Fruit fly (Drosophila melanogaster) ovary, adult (tissue): Measurements from ENCODE around the gene Pex14.

ENCODE experiments used
- CG17801 ChIP-seq: fragments of 200-800 bp; optimal IDR thresholded peaks from 2 replicates; lab custom pipeline; 2019; ENCODE audit warnings: missing biosample characterization, mild to moderate bottlenecking, missing genetic modification characterization, moderate library complexity; ENCODE audit not compliant: partially characterized antibody

The Pex14 gene

dm6 chr3L:20792693-20793092 is 14.1 kb downstream of the Pex14 start, which contains the start of gene Six4:
TSS of gene Six4 (minus strand) at chr3L:20792777.
- no peak for TF ChIP-seq CG17801 (GFP tag; lab: Kevin White, UChicago)

dm6 chr3L:20796757-20797156 is 18.2 kb downstream of the Pex14 start:
- TF ChIP-seq CG17801 (GFP tag; lab: Kevin White, UChicago) = no peak

DNA sequence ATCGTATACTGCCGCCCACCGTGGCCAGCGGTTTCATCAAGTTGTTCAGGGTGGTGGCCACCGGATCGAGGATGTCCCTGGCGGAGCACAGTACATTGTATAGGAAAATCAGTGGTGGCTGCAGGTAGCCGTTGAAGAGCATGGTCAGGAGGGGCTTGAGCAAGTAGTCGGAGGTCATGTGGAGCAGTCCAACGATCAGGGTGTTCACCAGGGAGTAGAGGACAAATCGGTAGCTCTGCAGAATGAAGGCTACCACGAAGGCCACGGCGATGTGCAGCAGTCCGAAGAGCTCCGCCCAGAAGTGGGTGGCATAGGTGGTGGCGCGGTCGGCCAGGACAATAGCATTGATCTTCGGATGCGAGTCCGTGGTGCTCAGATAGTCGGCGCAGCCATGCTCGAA is 18.8 kb downstream of the Pex14 start:
- no peak for TF ChIP-seq CG17801 (GFP tag; lab: Kevin White, UChicago)

DNA sequence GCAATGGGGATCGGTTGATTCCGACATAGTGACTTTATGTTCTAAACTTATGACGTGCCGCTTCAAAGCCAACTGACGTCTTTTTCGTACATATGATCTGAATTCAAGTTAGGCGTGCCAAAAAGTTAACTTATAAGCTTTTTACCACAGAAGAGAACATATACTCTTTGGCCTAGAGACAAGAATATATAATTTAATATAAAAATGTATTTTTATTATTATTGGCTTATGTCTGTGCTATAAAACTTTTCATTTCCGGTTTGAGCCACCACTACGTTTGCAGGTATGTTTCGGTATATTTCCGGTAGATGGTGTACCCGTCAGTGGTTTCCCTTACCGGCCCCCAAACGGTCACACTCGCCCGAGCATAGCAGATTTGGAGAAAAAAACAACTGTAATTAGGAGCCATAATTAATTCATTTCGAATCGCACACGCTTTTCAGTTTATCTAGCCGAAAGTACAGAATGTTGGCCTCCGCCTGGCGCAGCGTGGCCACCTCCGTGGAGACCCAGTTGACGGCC is 19.8 kb downstream of the Pex14 start, which contains the start of the genes CG3698 and tzn:
TSS of gene CG3698 (minus strand) at position 51 of the 522 bp plus-strand sequence.
TSS of gene tzn (plus strand) at position 321 of the 522 bp plus-strand sequence.
- peak; percentile 80 for TF ChIP-seq CG17801 (GFP tag; lab: Kevin White, UChicago)

DNA sequence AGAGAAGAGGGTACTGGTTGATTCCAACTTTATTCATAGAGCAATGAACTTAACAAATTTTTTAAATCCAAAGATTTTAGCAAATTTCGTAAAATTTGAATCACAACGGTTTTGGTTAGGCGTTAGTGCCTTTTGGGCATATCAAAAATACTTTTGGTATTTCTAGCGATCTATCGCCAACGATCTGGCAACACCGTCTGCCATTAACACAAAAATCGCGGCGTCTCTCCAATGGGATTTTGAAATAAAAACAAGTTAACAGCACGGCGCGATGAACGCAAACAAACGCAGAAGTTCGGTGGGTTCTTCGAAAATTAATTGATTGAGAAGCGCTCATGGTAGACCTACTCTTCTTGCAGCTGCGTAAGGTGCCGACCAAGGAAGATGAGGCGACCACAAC is 21.6 kb downstream of the Pex14 start, which contains the start of gene Spc105R:
TSS of gene Spc105R (plus strand) at position 203 of the 400 bp plus-strand sequence.
- no peak for TF ChIP-seq CG17801 (GFP tag; lab: Kevin White, UChicago)

DNA sequence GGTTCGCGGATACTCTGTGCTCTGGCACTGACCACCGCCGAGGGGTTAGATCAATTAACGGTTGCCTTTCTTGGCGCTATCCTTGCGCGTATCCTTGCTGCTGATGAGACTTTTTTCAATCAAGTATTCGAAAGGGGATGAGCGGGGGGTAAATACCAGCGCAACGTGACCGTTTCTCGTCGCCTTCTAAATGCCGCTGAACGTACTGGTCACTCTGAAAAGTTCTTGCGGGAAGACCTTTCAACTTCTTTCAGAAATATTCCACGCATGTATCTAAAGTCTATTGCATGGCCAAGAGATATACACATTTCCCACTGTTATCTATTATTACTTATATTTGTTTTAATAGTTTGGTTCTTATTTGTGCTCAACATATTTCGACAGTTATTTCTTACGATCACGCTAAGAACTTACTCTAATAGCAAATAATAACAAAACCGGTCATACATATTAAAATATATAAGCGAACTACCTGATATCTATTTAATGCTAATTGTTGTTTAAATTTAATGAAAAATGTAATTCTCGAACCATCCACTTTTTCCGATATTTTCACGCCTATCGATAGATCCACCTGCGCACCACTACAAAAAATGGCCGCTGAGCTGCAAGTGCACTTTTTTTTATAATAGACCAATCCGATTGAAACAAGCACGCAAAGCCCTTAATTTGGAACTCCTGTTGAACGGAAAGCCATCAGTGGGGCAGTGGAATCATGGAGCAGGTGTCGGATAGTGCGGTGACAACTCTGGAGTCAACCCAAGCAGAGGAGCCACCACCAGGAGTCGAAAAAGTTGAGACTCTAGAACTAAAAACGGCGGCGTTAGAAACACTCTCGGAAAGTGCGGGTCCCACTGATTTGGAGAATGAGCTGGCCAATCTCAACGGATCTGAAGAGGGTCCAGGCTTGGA is 30.7 kb downstream of the Pex14 start, which contains the start of the genes CG3634 and HIPP1:
TSS of gene CG3634 (minus strand) at position 185 of the 912 bp plus-strand sequence.
TSS of gene HIPP1 (plus strand) at position 582 of the 912 bp plus-strand sequence.
- TF ChIP-seq CG17801 (GFP tag; lab: Kevin White, UChicago) = no peak

- peak; percentile 67 for TF ChIP-seq CG17801 (GFP tag; lab: Kevin White, UChicago)
Measured at dm6 chr3L:20815666-20816375, 37.2 kb downstream of the Pex14 start, which contains the start of the genes CG3618 and Pka-R1. TSS of gene CG3618 (minus strand) at chr3L:20816075. TSS of gene Pka-R1 (plus strand) at chr3L:20816118.

- TF ChIP-seq CG17801 (GFP tag; lab: Kevin White, UChicago) = no peak
Measured at dm6 chr3L:20817927-20818326, 39.3 kb downstream of the Pex14 start, which contains the start of gene Mst77F. TSS of gene Mst77F (minus strand) at chr3L:20818027.

dm6 chr3L:20823206-20823803 is 44.7 kb downstream of the Pex14 start:
- no peak for TF ChIP-seq CG17801 (GFP tag; lab: Kevin White, UChicago)

DNA sequence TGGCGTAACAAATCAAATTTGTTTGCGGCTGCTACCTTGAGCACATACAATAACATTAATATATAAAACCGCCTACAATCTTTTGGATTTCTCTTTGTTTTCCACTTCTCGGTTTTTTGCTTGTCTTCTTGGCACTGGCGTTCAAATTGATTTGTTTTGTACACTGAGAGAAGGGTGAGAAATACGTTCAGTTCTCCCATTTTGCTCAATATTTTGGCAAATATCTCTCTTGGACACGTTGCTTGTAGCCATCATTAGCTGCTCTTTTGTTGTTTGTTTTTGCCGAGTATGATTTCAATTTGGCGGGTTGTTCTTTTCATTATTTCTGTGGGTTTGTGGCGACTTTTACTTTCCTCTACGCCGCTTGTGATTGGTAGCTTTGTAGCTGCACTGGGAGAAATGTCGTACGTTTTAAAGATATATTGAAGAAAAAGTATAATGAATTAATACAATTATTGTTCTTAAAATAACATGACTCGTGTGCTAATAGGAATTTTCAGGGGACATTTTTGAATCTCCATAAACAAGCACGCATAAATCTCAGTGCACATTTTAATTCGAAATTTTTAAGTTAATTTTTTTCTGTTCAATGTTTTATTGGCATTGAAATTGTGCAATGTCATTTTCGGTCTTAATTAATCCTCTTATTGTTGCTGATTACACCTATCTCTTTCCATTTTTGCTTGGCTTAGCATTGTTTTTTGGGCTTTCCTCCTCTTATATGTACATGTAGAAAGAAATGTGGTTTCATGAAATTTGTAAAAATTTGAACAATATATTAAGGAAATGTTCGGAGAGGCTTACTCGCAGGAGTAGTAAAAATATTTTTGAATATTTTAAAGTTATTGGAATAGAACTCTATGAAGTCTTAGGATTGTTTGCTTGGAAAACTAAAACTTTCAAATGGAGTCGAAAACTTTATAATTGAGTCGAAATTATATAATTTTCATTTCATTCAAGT is 48.6 kb downstream of the Pex14 start:
- TF ChIP-seq CG17801 (GFP tag; lab: Kevin White, UChicago) = no peak

DNA sequence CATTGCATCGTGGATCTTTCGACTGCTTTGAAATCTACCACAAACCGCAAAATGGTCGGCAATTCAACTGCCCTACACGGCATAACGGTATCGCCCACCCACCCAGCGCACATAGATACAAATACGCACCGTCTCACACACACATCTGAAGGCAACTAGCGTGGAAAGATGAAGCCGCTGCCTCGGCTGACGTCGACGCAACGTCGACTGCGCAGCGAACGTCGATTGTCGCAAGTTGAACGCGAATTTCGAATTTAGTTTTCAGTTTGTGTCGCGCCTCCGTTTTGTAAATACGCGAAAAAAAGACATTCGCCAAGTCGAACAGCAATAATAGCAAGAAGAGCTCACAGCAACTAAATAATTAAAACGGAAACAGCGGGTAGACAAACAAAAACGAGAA is 49.4 kb downstream of the Pex14 start:
- TF ChIP-seq CG17801 (GFP tag; lab: Kevin White, UChicago) = no peak
